Fruit fly (Drosophila melanogaster): Measurements from ENCODE around the gene RhoL.
A peak's percentile ranks its signal among the peaks of the same experiment; 100 is the strongest.

Gene RhoL

DNA sequence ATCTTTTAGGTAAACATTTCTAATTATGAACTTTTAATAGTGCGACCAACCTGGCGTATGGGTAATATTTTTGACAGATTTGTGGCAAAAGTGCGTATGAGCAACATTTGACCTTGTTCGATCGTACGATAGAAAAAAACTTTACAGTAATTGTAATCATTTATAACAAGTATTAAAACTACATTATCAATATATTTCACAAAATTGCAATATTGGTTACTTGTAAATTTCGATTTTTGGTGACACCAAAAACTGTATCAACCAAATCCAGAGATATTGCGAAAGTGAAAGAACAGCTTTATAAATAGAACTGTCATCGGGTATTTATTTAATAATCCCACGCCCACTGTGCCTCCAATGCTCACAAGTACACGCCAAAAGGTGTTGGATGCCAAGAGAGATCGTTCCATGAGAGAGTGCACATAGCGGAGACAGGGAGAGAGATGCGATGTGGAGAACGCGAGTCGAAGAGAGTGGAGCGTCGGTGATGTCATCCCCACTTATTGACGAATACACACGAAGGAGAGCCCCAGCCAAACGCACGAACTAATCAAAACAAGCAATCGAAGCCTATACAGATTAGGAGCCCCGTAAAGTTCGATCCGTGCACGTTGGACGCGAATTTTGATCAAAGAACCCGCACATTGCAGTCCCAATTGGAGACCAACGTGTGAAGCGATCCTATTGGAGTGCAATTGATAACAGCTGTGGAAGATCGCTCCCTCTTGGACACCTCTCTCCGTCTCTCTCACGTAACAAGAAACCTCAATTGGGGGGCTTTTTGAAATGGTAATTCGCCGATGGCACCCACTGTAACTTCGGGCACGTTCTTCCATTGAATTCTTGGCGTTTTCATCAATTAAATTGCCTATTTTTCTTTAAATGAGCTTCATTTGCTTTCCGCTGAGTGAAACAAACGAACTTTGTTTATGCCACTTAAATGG, 31.1 kb upstream of the RhoL start (continued):
- TF ChIP-seq kni (GFP tag; optimal IDR thresholded peaks at IDR 0.05): peak; percentile 88
- peak; percentile 85 for TF ChIP-seq YL-1 (GFP tag; optimal IDR thresholded peaks at IDR 0.05)
- peak; percentile 81 for TF ChIP-seq Myb (GFP tag; optimal IDR thresholded peaks at IDR 0.05)
- TF ChIP-seq CG8281 (tag; optimal IDR thresholded peaks at IDR 0.05): peak; percentile 83
- TF ChIP-seq gcm2 (GFP tag; optimal IDR thresholded peaks at IDR 0.05): peak; percentile 68
- peak; percentile 96 for TF ChIP-seq phol (tag; optimal IDR thresholded peaks at IDR 0.05)
- peak; percentile 92 for TF ChIP-seq Nf-YC (tag; optimal IDR thresholded peaks at IDR 0.05)
- peak; percentile 93 for TF ChIP-seq maf-S (GFP tag; optimal IDR thresholded peaks at IDR 0.05)
- no peak; the same call in 1 of the 2 replicates for TF ChIP-seq CG13287 (GFP tag; IDR thresholded peaks at IDR 0.05; ENCODE audit: partially characterized antibody)
- peak; percentile 92 for TF ChIP-seq CHES-1-like (GFP tag; optimal IDR thresholded peaks at IDR 0.05)
- peak; percentile 80 for TF ChIP-seq CG11085 (GFP tag; IDR thresholded peaks at IDR 0.05)
- TF ChIP-seq Dfd (GFP tag; optimal IDR thresholded peaks at IDR 0.05): peak in 1 of 2 experiments; percentile 83
- no peak for TF ChIP-seq Kr (GFP tag; optimal IDR thresholded peaks at IDR 0.05)
- no peak for TF ChIP-seq crol (GFP tag; IDR thresholded peaks at IDR 0.05)
- peak; percentile 72 for TF ChIP-seq Doc2 (GFP tag; IDR thresholded peaks at IDR 0.05)
- peak; percentile 95 for TF ChIP-seq NfI (GFP tag; optimal IDR thresholded peaks at IDR 0.05)
- TF ChIP-seq eyg (GFP tag; optimal IDR thresholded peaks at IDR 0.05): peak; percentile 85
- peak; percentile 87 for TF ChIP-seq CG1647 (GFP tag; optimal IDR thresholded peaks at IDR 0.05)
- TF ChIP-seq CG2712 (tag; optimal IDR thresholded peaks at IDR 0.05): peak; percentile 96
- TF ChIP-seq dimm (GFP tag; IDR thresholded peaks at IDR 0.05): peak; percentile 40
- no peak for TF ChIP-seq CG14965 (GFP tag; optimal IDR thresholded peaks at IDR 0.05; ENCODE audit: borderline replicate concordance)
- TF ChIP-seq MTF-1 (GFP tag; optimal IDR thresholded peaks at IDR 0.05; ENCODE audit: borderline replicate concordance): peak; percentile 57
- peak; percentile 53 for TF ChIP-seq yki (optimal IDR thresholded peaks at IDR 0.05)
- peak; percentile 94 for TF ChIP-seq B-H2 (GFP tag; optimal IDR thresholded peaks at IDR 0.05)
- peak; percentile 86 for TF ChIP-seq Nf-YB (GFP tag; optimal IDR thresholded peaks at IDR 0.05)
- TF ChIP-seq Bgb (GFP tag; IDR thresholded peaks at IDR 0.05; ENCODE audit: partially characterized antibody): peak; percentile 23; the same call in 1 of the 2 replicates
- TF ChIP-seq CG9876 (GFP tag; optimal IDR thresholded peaks at IDR 0.05): peak; percentile 67
- peak; percentile 97 for TF ChIP-seq CG11504 (tag; optimal IDR thresholded peaks at IDR 0.05)
- TF ChIP-seq CG31441 (GFP tag; IDR thresholded peaks at IDR 0.05): peak; percentile 96
- TF ChIP-seq oc (tag; optimal IDR thresholded peaks at IDR 0.05): peak; percentile 62
- TF ChIP-seq crp (GFP tag; optimal IDR thresholded peaks at IDR 0.05): peak in 1 of 2 experiments; percentile 70
- TF ChIP-seq fru (optimal IDR thresholded peaks at IDR 0.05): no peak
- TF ChIP-seq NK7.1 (GFP tag; optimal IDR thresholded peaks at IDR 0.05): peak; percentile 87
- peak; percentile 62 for TF ChIP-seq wek (GFP tag; optimal IDR thresholded peaks at IDR 0.05)
- TF ChIP-seq exex (tag; optimal IDR thresholded peaks at IDR 0.05): peak; percentile 44
- TF ChIP-seq CG30403 (GFP tag; optimal IDR thresholded peaks at IDR 0.05): peak; percentile 99
- TF ChIP-seq CG5180 (GFP tag; optimal IDR thresholded peaks at IDR 0.05): peak; percentile 84
- peak; percentile 17 for TF ChIP-seq pzg (GFP tag; optimal IDR thresholded peaks at IDR 0.05)
- peak; percentile 92 for TF ChIP-seq CG9215 (GFP tag; IDR thresholded peaks at IDR 0.05)
- peak; percentile 88 for TF ChIP-seq Bteb2 (GFP tag; optimal IDR thresholded peaks at IDR 0.05)
- TF ChIP-seq Fer2 (tag; optimal IDR thresholded peaks at IDR 0.05): peak; percentile 85
- TF ChIP-seq CG13624 (GFP tag; optimal IDR thresholded peaks at IDR 0.05): peak; percentile 83
- TF ChIP-seq Ada2b (GFP tag; IDR thresholded peaks at IDR 0.05): peak; percentile 83
- peak; percentile 89 for TF ChIP-seq Fer3 (tag; optimal IDR thresholded peaks at IDR 0.05)
- no peak for TF ChIP-seq mld (GFP tag; IDR thresholded peaks at IDR 0.05; ENCODE audit: partially characterized antibody)
- TF ChIP-seq Hr39 (optimal IDR thresholded peaks at IDR 0.05): no peak
- TF ChIP-seq dmrt11E (tag; optimal IDR thresholded peaks at IDR 0.05): peak; percentile 85
- peak; percentile 97 for TF ChIP-seq bcd (GFP tag; optimal IDR thresholded peaks at IDR 0.05)
